Worm (Caenorhabditis elegans): ENCODE measurements around the gene pde-12.

The pde-12 gene

DNA sequence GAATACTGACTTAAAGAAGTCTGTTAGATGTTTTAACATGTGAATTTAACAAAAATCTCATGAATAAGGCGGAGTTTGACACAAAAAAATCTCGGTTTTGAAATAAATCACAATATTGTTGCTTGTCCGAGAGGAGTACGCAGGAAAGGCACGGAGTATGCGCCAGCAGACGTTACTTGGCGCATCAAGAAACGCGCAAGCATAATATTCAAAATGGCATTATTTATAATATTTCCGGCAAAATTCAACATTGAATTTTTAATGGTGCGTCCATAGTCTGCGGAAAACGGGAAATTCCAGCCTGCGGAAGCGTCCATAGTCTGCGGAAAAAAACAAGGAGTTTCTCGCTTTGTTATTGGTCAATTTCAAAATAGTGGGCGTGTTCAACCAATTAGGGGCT, at the start of gene pde-12 (continued):
- TF ChIP-seq aptf-2 (GFP tag; conservative IDR thresholded peaks at IDR 0.05) (no peak), ama-1 (optimal IDR thresholded peaks at IDR 0.05) (no peak), ama-1 (GFP tag; optimal IDR thresholded peaks at IDR 0.05) (no peak), nhr-27 (tag; optimal IDR thresholded peaks at IDR 0.05) (no peak), cebp-2 (GFP tag; IDR thresholded peaks at IDR 0.05) (no peak), rpc-1 (optimal IDR thresholded peaks at IDR 0.05) (no peak), rpc-1 (tag; optimal IDR thresholded peaks at IDR 0.05) (no peak), fkh-3 (tag; optimal IDR thresholded peaks at IDR 0.05) (no peak), repo-1 (tag; optimal IDR thresholded peaks at IDR 0.05) (peak; percentile 63), ztf-26 (tag; optimal IDR thresholded peaks at IDR 0.05) (peak; percentile 35), F37B4.10 (GFP tag; IDR thresholded peaks at IDR 0.05) (no peak), K12H6.12 (tag; optimal IDR thresholded peaks at IDR 0.05) (no peak), lin-40 (tag; optimal IDR thresholded peaks at IDR 0.05) (peak; percentile 89), lag-1 (GFP tag; IDR thresholded peaks at IDR 0.05) (no peak), let-607 (tag; optimal IDR thresholded peaks at IDR 0.05) (peak in 1 of 2 experiments; percentile 39), ztf-3 (GFP tag; optimal IDR thresholded peaks at IDR 0.05) (no peak), F49E8.2 (tag; optimal IDR thresholded peaks at IDR 0.05; ENCODE audit: insufficient read depth) (no peak), C06A6.2 (GFP tag; conservative IDR thresholded peaks at IDR 0.05) (peak; percentile 49; the same call in 1 of the 2 replicates), hrde-1 (tag; optimal IDR thresholded peaks at IDR 0.05; ENCODE audit: borderline replicate concordance) (no peak), nhr-80 (tag; optimal IDR thresholded peaks at IDR 0.05) (peak; percentile 2), sdz-38 (tag; optimal IDR thresholded peaks at IDR 0.05) (no peak), nhr-120 (GFP tag; IDR thresholded peaks at IDR 0.05) (no peak), mxl-1 (tag; optimal IDR thresholded peaks at IDR 0.05) (no peak), athp-1 (tag; optimal IDR thresholded peaks at IDR 0.05) (no peak), rcor-1 (GFP tag; IDR thresholded peaks at IDR 0.05) (no peak), somi-1 (GFP tag; optimal IDR thresholded peaks at IDR 0.05) (peak; percentile 8), lin-26 (GFP tag; IDR thresholded peaks at IDR 0.05) (no peak), ceh-58 (GFP tag; IDR thresholded peaks at IDR 0.05) (no peak), mel-28 (tag; optimal IDR thresholded peaks at IDR 0.05; ENCODE audit: borderline replicate concordance) (no peak), nhr-90 (tag; optimal IDR thresholded peaks at IDR 0.05) (no peak), Y67H2A.10 (GFP tag; conservative IDR thresholded peaks at IDR 0.05) (no peak), ets-4 (GFP tag; optimal IDR thresholded peaks at IDR 0.05) (no peak), D2030.7 (GFP tag; IDR thresholded peaks at IDR 0.05) (no peak; the same call in 1 of the 2 replicates), F23B12.7 (tag; optimal IDR thresholded peaks at IDR 0.05; ENCODE audit: insufficient read depth) (no peak), snpc-3.4 (tag; optimal IDR thresholded peaks at IDR 0.05) (peak; percentile 61), sea-2 (GFP tag; IDR thresholded peaks at IDR 0.05) (no peak), ztf-25 (GFP tag; IDR thresholded peaks at IDR 0.05) (no peak), lsy-27 (tag; optimal IDR thresholded peaks at IDR 0.05; ENCODE audit: borderline replicate concordance, insufficient read depth) (no peak), ceh-79 (tag; optimal IDR thresholded peaks at IDR 0.05) (no peak), nfya-2 (GFP tag; IDR thresholded peaks at IDR 0.05) (no peak; the same call in 1 of the 2 replicates), F10E7.11 (tag; optimal IDR thresholded peaks at IDR 0.05) (no peak), hlh-12 (tag; optimal IDR thresholded peaks at IDR 0.05) (no peak), attf-5 (GFP tag; optimal IDR thresholded peaks at IDR 0.05) (peak; percentile 68), ceh-91 (GFP tag; IDR thresholded peaks at IDR 0.05) (no peak), B0261.1 (tag; optimal IDR thresholded peaks at IDR 0.05) (no peak), Y53F4B.3 (GFP tag; IDR thresholded peaks at IDR 0.05) (no peak), snpc-4 (GFP tag; optimal IDR thresholded peaks at IDR 0.05) (no peak), snpc-4 (tag; optimal IDR thresholded peaks at IDR 0.05) (peak in 3 of 4 experiments; percentile 44 to 55 (median 55)), lin-54 (GFP tag; optimal IDR thresholded peaks at IDR 0.05) (peak; percentile 85), unc-62 (GFP tag; optimal IDR thresholded peaks at IDR 0.05) (no peak)

All from whole organism, young adult.